Fruit fly (Drosophila melanogaster): ENCODE data around the gene CG31668.

The CG31668 gene

DNA sequence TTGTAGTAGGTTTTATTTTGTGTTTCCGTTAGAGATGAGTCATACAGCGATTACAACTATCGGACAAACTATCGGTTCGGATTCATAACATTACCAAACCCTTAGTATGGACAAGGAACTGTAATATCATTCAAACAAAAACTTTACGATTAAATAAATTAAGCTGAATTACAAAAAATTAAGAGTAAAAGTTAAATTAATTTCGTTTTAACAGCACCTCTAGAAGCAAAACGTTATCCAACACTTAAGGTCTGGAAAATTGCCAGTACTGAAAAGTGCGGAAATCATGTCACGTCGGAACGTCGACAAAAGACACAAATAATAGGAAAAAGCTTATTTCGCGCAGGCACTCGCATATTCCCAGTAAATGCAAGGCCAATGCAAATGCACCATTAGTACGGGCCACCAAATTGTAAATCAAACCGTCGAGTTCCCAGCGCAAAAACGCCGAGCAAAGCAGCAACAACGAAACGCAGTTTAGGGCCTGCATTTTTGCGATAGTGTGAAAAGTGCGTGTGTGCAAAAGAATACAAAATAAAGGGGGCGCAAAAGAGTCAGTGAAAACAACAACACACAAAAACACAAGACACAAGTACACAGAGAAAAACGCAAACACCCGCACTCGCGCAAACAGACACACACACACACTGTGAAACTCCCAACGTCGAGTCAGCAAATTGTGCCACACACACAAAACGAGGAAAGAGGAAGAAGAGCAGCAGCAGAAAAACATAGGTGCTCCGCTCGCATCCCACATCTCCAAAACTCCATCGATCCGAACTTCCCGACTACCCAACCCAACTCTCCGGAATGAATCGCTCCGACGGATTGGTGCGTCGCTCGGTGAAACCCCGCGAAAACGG is 20.5 kb upstream of the CG31668 start, which contains the start of the genes CG15387 and sau:
TSS of gene CG15387 (minus strand) at position 36 of the 863 bp plus-strand sequence.
TSS of gene sau (plus strand) at position 84 of the 863 bp plus-strand sequence.
- peak; percentile 79 to 93 for TF ChIP-seq foxo (GFP tag; optimal IDR thresholded peaks at IDR 0.05)
- no peak for TF ChIP-seq Dfd (GFP tag; optimal IDR thresholded peaks at IDR 0.05)
- peak; percentile 92 for TF ChIP-seq fru (GFP tag; optimal IDR thresholded peaks at IDR 0.05)
- peak; percentile 33 for TF ChIP-seq Hr83 (GFP tag; optimal IDR thresholded peaks at IDR 0.05; ENCODE audit: poor library complexity, severe bottlenecking)
- TF ChIP-seq OdsH (GFP tag; optimal IDR thresholded peaks at IDR 0.05) = peak; percentile 89
- peak; percentile 80 for TF ChIP-seq sage (GFP tag; optimal IDR thresholded peaks at IDR 0.05)
- no peak for TF ChIP-seq pan (optimal IDR thresholded peaks at IDR 0.05)
- peak; percentile 90 for TF ChIP-seq psq (GFP tag; optimal IDR thresholded peaks at IDR 0.05)
- peak; percentile 77 for TF ChIP-seq dmrt93B (GFP tag; optimal IDR thresholded peaks at IDR 0.05)
- peak; percentile 86 for TF ChIP-seq CG32264 (GFP tag; optimal IDR thresholded peaks at IDR 0.05)
- TF ChIP-seq Dif (GFP tag; optimal IDR thresholded peaks at IDR 0.05; ENCODE audit: partially characterized antibody) = no peak
- no peak for TF ChIP-seq Hr78 (GFP tag; optimal IDR thresholded peaks at IDR 0.05)
- TF ChIP-seq Myc (optimal IDR thresholded peaks at IDR 0.05) = peak; percentile 23
- TF ChIP-seq jim (GFP tag; optimal IDR thresholded peaks at IDR 0.05) = no peak
- no peak for TF ChIP-seq tai (GFP tag; optimal IDR thresholded peaks at IDR 0.05)
- peak; percentile 84 for TF ChIP-seq sv (GFP tag; optimal IDR thresholded peaks at IDR 0.05)
- no peak for TF ChIP-seq lola (GFP tag; optimal IDR thresholded peaks at IDR 0.05)
- TF ChIP-seq dsf (GFP tag; optimal IDR thresholded peaks at IDR 0.05; ENCODE audit: borderline replicate concordance) = peak; percentile 91
- peak; percentile 91 for TF ChIP-seq GATAd (GFP tag; optimal IDR thresholded peaks at IDR 0.05)
- TF ChIP-seq N (GFP tag; optimal IDR thresholded peaks at IDR 0.05) = no peak
- TF ChIP-seq ey (GFP tag; optimal IDR thresholded peaks at IDR 0.05) = peak; percentile 90
- TF ChIP-seq CG9705 (GFP tag; optimal IDR thresholded peaks at IDR 0.05) = peak; percentile 91
- no peak for TF ChIP-seq Rel (GFP tag; optimal IDR thresholded peaks at IDR 0.05)
- TF ChIP-seq Rel (tag; optimal IDR thresholded peaks at IDR 0.05) = peak; percentile 69
- TF ChIP-seq brk (GFP tag; optimal IDR thresholded peaks at IDR 0.05) = peak; percentile 87
- peak; percentile 90 for TF ChIP-seq HLH106 (tag; optimal IDR thresholded peaks at IDR 0.05)
- TF ChIP-seq Sp1 (GFP tag; optimal IDR thresholded peaks at IDR 0.05) = peak; percentile 89
- TF ChIP-seq woc (GFP tag; optimal IDR thresholded peaks at IDR 0.05) = peak; percentile 87
- peak; percentile 62 for TF ChIP-seq Mio (GFP tag; optimal IDR thresholded peaks at IDR 0.05)
- TF ChIP-seq CrebA (GFP tag; optimal IDR thresholded peaks at IDR 0.05; ENCODE audit: borderline replicate concordance) = no peak
- TF ChIP-seq Vsx2 (GFP tag; optimal IDR thresholded peaks at IDR 0.05; ENCODE audit: partially characterized antibody) = no peak
- no peak for TF ChIP-seq Abd-B (GFP tag; optimal IDR thresholded peaks at IDR 0.05)
- TF ChIP-seq dl (GFP tag; optimal IDR thresholded peaks at IDR 0.05; ENCODE audit: insufficient read depth in 1 of 2, partially characterized antibody in 2 of 2) = no peak
- TF ChIP-seq Jra (GFP tag; optimal IDR thresholded peaks at IDR 0.05) = peak; percentile 93
- peak; percentile 96 for TF ChIP-seq Hnf4 (GFP tag; optimal IDR thresholded peaks at IDR 0.05)
- TF ChIP-seq rgr (GFP tag; optimal IDR thresholded peaks at IDR 0.05) = peak; percentile 94
- TF ChIP-seq br (GFP tag; optimal IDR thresholded peaks at IDR 0.05) = peak; percentile 93
- TF ChIP-seq h (GFP tag; optimal IDR thresholded peaks at IDR 0.05) = peak; percentile 95
- TF ChIP-seq usp (GFP tag; optimal IDR thresholded peaks at IDR 0.05) = no peak

DNA sequence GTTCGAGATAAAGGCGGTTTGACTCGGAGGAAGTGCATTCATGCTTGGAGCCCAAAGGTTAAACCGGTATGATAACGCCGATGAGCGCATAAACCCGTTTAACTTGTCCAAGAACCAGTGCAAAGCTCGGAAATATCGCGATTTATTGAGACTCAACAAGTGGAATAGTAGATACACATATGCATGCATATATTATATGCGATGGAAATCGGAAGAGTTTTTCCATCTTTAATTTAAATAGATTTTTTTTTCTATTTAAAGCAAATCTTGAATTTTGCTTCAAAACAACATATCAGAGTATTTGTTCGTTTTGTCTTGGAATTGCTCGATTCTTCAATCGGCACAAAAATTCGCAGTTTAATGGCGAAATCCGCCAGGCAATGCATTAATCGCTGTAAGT is 16.4 kb upstream of the CG31668 start:
- no peak for TF ChIP-seq Hr78 (GFP tag; optimal IDR thresholded peaks at IDR 0.05)
- TF ChIP-seq usp (GFP tag; optimal IDR thresholded peaks at IDR 0.05) = no peak
- no peak for TF ChIP-seq sv (GFP tag; optimal IDR thresholded peaks at IDR 0.05)
- TF ChIP-seq sage (GFP tag; optimal IDR thresholded peaks at IDR 0.05) = peak; percentile 9
- peak; percentile 25 for TF ChIP-seq Dif (GFP tag; optimal IDR thresholded peaks at IDR 0.05; ENCODE audit: partially characterized antibody)
- no peak for TF ChIP-seq Hnf4 (GFP tag; optimal IDR thresholded peaks at IDR 0.05)
- no peak for TF ChIP-seq jim (GFP tag; optimal IDR thresholded peaks at IDR 0.05)
- TF ChIP-seq dmrt93B (GFP tag; optimal IDR thresholded peaks at IDR 0.05) = no peak
- no peak for TF ChIP-seq Sp1 (GFP tag; optimal IDR thresholded peaks at IDR 0.05)

Measured in whole organism, wandering third instar larva.